Fruit fly (Drosophila melanogaster) whole organism: ENCODE data around the gene CG46309.
A peak's percentile ranks its signal among the peaks of the same experiment; 100 is the strongest.

Source experiments
- CG8478 ChIP-seq: fragments of >200 bp; optimal IDR thresholded peaks from 2 replicates; lab custom pipeline; 2018; ENCODE audit warnings: inconsistent platforms
- Dll ChIP-seq: fragments of >200 bp; optimal IDR thresholded peaks from 2 replicates; lab custom pipeline; 2017
- EcR ChIP-seq, 2 experiments: fragments of >200 bp; optimal IDR thresholded peaks; 2 replicates each; lab custom pipeline; 2017; ENCODE audit warnings: missing biosample characterization in 2 of 2, missing genetic modification characterization in 2 of 2, missing genetic modification reagents in 2 of 2
- pan ChIP-seq: fragments of >200 bp; optimal IDR thresholded peaks from 2 replicates; lab custom pipeline; 2017
- psq ChIP-seq: fragments of >200 bp; optimal IDR thresholded peaks from 2 replicates; lab custom pipeline; 2017
- usp ChIP-seq: fragments of >200 bp; optimal IDR thresholded peaks from 2 replicates; lab custom pipeline; 2017; ENCODE audit warnings: missing biosample characterization, missing genetic modification characterization, mixed read lengths

Gene CG46309

dm6 chr2L:16285692-16286359 is 34.2 kb upstream of the CG46309 start:
- TF ChIP-seq psq (lab: Kevin White, UChicago) (no peak), pan (lab: Kevin White, UChicago) (no peak), usp (GFP tag; lab: Kevin White, UChicago) (no peak), CG8478 (lab: Kevin White, UChicago) (no peak), EcR (GFP tag; optimal IDR thresholded peaks at IDR 0.05; lab: Kevin White, UChicago) (no peak), Dll (lab: Kevin White, UChicago) (no peak)

DNA sequence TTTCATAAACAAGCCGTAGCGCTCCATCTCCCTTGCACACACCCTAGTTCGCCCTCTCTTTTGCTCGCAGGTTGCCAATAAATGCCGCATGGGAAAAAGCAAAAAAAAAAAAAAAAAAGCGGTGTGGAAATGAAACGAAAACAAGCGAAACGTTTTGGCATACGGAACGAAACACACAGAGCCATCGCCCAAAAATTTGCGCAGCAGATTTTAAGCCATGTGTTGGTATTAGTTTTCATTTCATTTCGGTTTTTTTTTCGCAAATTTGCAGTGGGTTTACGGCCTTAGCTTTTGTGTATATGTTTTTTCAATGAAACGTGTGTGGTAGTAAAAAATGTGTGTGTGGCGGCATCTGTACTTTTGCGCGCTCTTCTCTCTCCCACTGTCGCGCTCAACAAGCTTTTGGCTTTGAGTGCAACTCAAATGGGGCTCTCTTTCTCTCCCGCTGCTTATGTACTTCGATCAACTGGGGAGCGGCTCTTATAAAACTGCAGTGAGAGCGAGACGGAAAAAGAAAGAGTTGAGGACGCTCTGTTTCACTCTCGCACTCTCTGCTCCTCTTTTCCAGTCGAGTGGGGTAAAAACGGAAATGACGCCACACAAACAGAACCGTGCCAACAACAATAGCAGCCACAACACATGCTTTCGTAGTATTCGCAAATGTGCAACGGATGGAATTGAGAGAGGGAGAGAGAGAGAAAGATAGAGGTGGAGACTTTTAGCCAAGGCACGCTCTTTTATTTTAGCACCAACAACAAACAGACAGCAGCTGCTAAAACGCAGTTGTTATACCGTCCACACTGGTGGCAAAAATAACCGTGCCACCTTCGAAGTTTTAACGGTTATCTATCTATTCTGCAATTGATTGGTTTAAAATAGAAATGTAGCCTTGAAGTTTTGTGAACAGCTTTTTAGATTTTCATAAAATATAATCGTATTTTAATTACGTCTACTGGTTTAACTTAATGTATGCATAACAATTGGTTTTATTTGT is 33.0 kb upstream of the CG46309 start:
- TF ChIP-seq Dll (lab: Kevin White, UChicago) (peak; percentile 76), psq (lab: Kevin White, UChicago) (no peak), EcR (GFP tag; optimal IDR thresholded peaks at IDR 0.05; lab: Kevin White, UChicago) (peak in 1 of 2 experiments; percentile 45), CG8478 (lab: Kevin White, UChicago) (peak; percentile 58)

DNA sequence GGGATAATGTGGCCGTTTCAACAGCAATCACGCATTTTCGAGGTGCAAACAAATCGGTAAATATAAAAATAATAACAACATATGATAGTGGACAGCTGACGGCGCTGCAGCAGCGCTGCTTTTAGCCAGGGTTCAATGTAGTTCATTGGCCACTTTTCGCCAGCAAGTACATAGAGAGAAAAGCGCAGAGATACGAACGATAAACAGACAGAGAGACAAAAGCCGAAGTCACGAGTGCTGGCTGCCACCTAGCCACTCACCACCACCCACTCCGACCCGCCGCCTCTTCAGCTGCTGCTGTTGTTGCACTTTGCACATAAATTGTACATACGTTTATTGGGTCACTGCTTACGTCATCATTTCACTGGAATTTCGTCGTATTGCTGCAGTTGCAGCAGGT is 31.3 kb upstream of the CG46309 start:
- TF ChIP-seq psq (lab: Kevin White, UChicago) = no peak
- TF ChIP-seq EcR (GFP tag; optimal IDR thresholded peaks at IDR 0.05; lab: Kevin White, UChicago) = peak in 1 of 2 experiments; percentile 15

- TF ChIP-seq usp (GFP tag; lab: Kevin White, UChicago) (no peak), EcR (GFP tag; optimal IDR thresholded peaks at IDR 0.05; lab: Kevin White, UChicago) (peak in 1 of 2 experiments; percentile 78), pan (lab: Kevin White, UChicago) (no peak), CG8478 (lab: Kevin White, UChicago) (no peak)
These were observed 30.5 kb upstream of the CG46309 start for dm6 chr2L:16282077-16282471.

- TF ChIP-seq CG8478 (lab: Kevin White, UChicago) (no peak), psq (lab: Kevin White, UChicago) (no peak), Dll (lab: Kevin White, UChicago) (peak; percentile 45), pan (lab: Kevin White, UChicago) (no peak), usp (GFP tag; lab: Kevin White, UChicago) (no peak)
These were observed 30.0 kb upstream of the CG46309 start for dm6 chr2L:16281419-16282076.

DNA sequence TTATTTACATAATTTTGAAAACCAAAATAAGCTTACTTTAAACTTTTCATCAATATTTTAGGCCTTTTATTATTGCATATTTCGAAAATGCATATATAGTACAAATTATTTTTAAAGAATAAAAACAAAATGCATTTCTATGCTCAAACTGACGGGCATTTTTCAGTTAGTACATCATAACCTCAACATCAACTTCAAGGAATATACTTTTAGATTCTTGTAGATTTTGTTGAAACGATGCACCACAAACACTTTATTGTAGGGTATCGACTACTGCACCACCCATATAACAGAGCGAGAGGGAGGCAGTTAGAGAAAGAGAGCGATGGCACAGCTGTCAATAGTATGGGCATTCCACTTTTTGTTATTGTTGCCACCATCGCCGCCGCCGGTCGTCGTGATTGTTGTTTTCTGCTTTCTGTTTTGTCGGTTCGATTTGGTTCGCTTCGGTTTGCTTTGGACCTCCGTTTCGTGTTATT is 28.2 kb upstream of the CG46309 start:
- no peak for TF ChIP-seq CG8478 (lab: Kevin White, UChicago)
- no peak for TF ChIP-seq psq (lab: Kevin White, UChicago)
- TF ChIP-seq EcR (GFP tag; optimal IDR thresholded peaks at IDR 0.05; lab: Kevin White, UChicago) = no peak
- TF ChIP-seq pan (lab: Kevin White, UChicago) = no peak
- TF ChIP-seq usp (GFP tag; lab: Kevin White, UChicago) = no peak
- TF ChIP-seq Dll (lab: Kevin White, UChicago) = no peak

DNA sequence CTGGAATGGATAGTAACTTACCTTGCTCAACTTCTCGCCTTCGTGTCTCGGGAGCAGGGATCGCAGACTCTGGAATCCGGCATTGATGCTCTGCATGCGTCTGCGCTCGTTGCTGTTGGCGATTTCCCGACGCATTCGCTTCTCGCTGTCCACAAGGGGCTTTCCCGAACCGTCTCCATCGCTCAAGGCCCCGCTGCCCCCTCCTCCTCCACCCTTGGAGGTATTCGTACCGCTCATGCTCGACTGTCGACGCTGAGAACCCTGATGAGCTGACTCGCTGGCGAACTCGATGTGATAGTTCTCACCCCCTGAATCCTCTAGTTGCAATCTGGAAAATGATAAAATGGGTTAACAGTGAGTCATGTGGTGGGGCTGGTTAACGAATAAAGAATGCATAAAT is 27.3 kb upstream of the CG46309 start:
- TF ChIP-seq CG8478 (lab: Kevin White, UChicago) (no peak), usp (GFP tag; lab: Kevin White, UChicago) (no peak)

dm6 chr2L:16277922-16278321 is 26.3 kb upstream of the CG46309 start:
- no peak for TF ChIP-seq EcR (GFP tag; optimal IDR thresholded peaks at IDR 0.05; lab: Kevin White, UChicago)

DNA sequence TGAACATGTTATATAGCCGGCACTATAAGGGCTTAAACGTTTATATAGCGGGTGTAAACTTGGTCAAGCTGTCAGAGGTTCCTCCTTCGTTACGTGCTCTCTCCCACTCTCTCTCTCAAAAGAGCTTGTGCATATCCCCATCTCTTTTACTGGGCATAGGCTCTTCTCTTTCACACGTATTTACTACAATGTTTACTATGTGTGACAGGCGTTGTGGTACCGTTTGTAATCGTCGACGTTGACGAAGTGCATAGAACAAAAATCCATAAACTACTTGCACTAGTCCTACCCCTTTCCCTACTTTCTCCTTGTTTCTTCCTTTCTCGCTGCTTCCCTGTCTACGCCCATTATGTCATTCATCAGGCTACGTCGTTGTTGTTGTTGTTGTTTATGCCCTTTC is 25.2 kb upstream of the CG46309 start:
- no peak for TF ChIP-seq usp (GFP tag; lab: Kevin White, UChicago)
- TF ChIP-seq psq (lab: Kevin White, UChicago) = no peak
- no peak for TF ChIP-seq CG8478 (lab: Kevin White, UChicago)
- no peak for TF ChIP-seq Dll (lab: Kevin White, UChicago)
- no peak for TF ChIP-seq pan (lab: Kevin White, UChicago)

DNA sequence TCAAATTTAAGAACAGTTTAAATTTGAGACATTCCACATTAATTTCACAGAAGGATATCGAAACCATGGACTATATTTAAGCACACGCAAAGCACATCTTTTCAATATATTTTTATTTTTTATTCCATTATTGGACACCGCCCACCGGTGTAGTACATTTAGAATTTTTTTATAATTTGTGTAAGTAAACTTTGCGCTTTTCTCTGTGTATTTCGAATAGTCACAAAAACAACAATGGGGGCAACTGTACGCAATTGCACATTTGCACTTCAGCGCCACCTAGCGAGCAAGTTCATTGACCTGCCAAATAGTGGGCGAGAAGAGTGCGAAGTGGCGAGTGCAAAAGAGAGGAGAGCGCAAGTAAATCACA is 24.2 kb upstream of the CG46309 start:
- TF ChIP-seq EcR (GFP tag; optimal IDR thresholded peaks at IDR 0.05; lab: Kevin White, UChicago) = peak; percentile 53 to 57
- TF ChIP-seq psq (lab: Kevin White, UChicago) = no peak

- TF ChIP-seq usp (GFP tag; lab: Kevin White, UChicago) = no peak
- no peak for TF ChIP-seq psq (lab: Kevin White, UChicago)
- no peak for TF ChIP-seq pan (lab: Kevin White, UChicago)
- TF ChIP-seq EcR (GFP tag; optimal IDR thresholded peaks at IDR 0.05; lab: Kevin White, UChicago) = no peak
- no peak for TF ChIP-seq Dll (lab: Kevin White, UChicago)
- TF ChIP-seq CG8478 (lab: Kevin White, UChicago) = no peak
These were observed 23.7 kb upstream of the CG46309 start for dm6 chr2L:16275177-16275808.
